Worm (Caenorhabditis elegans) whole organism, late embryonic: ENCODE measurements around the gene rabx-5.

Source experiments
- K02D7.2 ChIP-seq: sonication (generic microtip); optimal IDR thresholded peaks from 2 replicates; lab custom pipeline; 2017; ENCODE audit warnings: mild to moderate bottlenecking, missing genetic modification characterization, missing compliant biosample characterization
- ceh-9 ChIP-seq: sonication (generic microtip); optimal IDR thresholded peaks from 2 replicates; lab custom pipeline; 2016; ENCODE audit warnings: mild to moderate bottlenecking, missing genetic modification characterization, inconsistent platforms, missing compliant biosample characterization
- che-1 ChIP-seq: sonication (generic microtip); optimal IDR thresholded peaks from 2 replicates; lab custom pipeline; 2016; ENCODE audit warnings: mild to moderate bottlenecking, missing genetic modification characterization, missing compliant biosample characterization
- fkh-10 ChIP-seq: fragments of 150-350 bp; optimal IDR thresholded peaks from 2 replicates; lab custom pipeline; 2014; ENCODE audit warnings: missing biosample characterization, missing genetic modification reagents, missing genetic modification characterization
- npax-4 ChIP-seq: sonication (generic microtip); optimal IDR thresholded peaks from 2 replicates; lab custom pipeline; 2016; ENCODE audit warnings: missing genetic modification characterization, missing compliant biosample characterization
- pha-4 ChIP-seq: fragments of 150-350 bp; optimal IDR thresholded peaks from 2 replicates; lab custom pipeline; 2018; ENCODE audit warnings: missing biosample characterization, missing genetic modification reagents, missing genetic modification characterization
- sox-4 ChIP-seq: sonication (generic microtip); optimal IDR thresholded peaks from 2 replicates; lab custom pipeline; 2017; ENCODE audit warnings: mild to moderate bottlenecking, missing genetic modification characterization, inconsistent platforms, missing compliant biosample characterization
- tbx-2 ChIP-seq: sonication (generic microtip); optimal IDR thresholded peaks from 2 replicates; lab custom pipeline; 2016; ENCODE audit warnings: missing genetic modification characterization, missing compliant biosample characterization
- unc-42 ChIP-seq: sonication (generic microtip); optimal IDR thresholded peaks from 2 replicates; lab custom pipeline; 2016; ENCODE audit warnings: missing genotype, missing genetic modification characterization, missing compliant biosample characterization

DNA sequence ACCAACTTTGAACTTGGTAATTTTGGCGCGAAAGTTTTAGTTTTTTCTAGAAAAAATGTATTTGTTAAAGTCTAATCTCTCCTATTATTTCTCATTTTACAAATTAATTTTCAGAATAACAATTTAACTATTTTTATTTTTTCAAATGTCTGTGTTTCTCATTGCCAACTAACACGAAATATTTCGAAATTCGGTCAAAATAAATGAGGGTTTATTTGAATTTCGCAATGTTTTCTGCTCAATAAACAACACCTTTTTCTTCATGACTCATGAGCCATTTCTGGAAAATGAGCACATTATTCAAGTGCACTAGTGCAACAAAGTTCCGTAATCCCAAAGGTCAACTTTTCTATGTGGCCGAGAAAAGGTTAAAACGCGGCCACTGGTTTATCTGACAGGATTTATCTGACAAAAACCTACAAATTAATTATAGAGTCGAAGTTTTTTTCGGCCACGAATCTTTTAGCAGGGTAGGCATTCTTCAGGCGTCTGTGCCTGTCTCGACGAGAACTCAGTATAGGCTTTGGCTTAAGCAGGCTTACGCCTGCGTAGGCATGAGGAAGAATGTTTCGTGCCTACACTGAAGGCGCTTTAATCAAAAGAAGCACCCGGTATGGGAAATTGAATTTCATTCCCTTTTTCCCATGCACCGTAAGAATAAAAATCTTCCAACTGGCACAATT is 33.3 kb downstream of the rabx-5 start, which contains the start of gene Y39A1A.27:
- TF ChIP-seq sox-4 (tag; lab: Kevin White, UChicago) = no peak
- no peak for TF ChIP-seq pha-4 (tag; lab: Kevin White, UChicago)
- no peak for TF ChIP-seq npax-4 (tag; lab: Kevin White, UChicago)
- no peak for TF ChIP-seq unc-42 (tag; lab: Kevin White, UChicago)
- TF ChIP-seq ceh-9 = no peak
- no peak for TF ChIP-seq che-1 (tag; lab: Kevin White, UChicago)
- TF ChIP-seq fkh-10 = no peak
- TF ChIP-seq tbx-2 (tag; lab: Kevin White, UChicago) = no peak
- TF ChIP-seq K02D7.2 = no peak
